Fruit fly (Drosophila melanogaster) whole organism: ENCODE measurements around the gene Chrac-16.

Source experiments
- CG8478 ChIP-seq: fragments of >200 bp; optimal IDR thresholded peaks from 2 replicates; lab custom pipeline; 2018; ENCODE audit warnings: inconsistent platforms
- Dll ChIP-seq: fragments of >200 bp; optimal IDR thresholded peaks from 2 replicates; lab custom pipeline; 2017
- EcR ChIP-seq, 2 experiments: fragments of >200 bp; optimal IDR thresholded peaks; 2 replicates each; lab custom pipeline; 2017; ENCODE audit warnings: missing biosample characterization in 2 of 2, missing genetic modification characterization in 2 of 2, missing genetic modification reagents in 2 of 2
- pan ChIP-seq: fragments of >200 bp; optimal IDR thresholded peaks from 2 replicates; lab custom pipeline; 2017
- psq ChIP-seq: fragments of >200 bp; optimal IDR thresholded peaks from 2 replicates; lab custom pipeline; 2017
- usp ChIP-seq: fragments of >200 bp; optimal IDR thresholded peaks from 2 replicates; lab custom pipeline; 2017; ENCODE audit warnings: missing biosample characterization, missing genetic modification characterization, mixed read lengths

Gene Chrac-16

DNA sequence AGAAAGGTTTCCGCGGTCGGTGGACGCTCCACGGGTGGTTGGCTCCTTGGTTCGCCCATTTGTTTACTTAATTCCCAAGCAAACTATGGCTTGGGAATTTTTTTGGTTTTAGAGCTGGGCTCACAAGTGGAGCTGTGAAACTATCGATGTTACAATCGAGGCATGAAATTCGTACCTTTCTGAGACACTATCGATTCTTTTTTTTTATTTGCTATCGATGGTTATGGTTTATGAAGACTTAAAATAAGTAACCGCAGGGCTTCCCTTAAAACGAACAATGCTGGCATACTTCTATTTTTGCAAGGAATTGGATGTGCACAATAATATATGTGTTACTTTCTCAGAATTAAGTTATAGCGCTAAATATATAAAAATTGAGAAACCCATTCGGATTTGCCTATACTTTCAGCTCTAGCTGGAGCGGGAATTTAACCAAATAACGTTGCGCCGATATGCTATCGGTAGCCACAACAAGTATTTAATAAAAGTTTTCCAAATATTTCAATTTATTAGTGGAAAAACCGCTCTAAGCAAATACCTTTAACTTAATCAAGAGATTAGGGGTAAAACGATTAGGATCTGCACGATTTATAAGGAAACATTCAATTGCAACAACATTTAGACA lies at the start of gene Chrac-16:
Gene Chrac-16 (minus strand): TSS at position 147 of the 625 bp plus-strand sequence.
- TF ChIP-seq usp (GFP tag; lab: Kevin White, UChicago) (no peak), Dll (lab: Kevin White, UChicago) (no peak), pan (no peak), EcR (GFP tag; optimal IDR thresholded peaks at IDR 0.05; lab: Kevin White, UChicago) (no peak), CG8478 (no peak), psq (lab: Kevin White, UChicago) (no peak)

dm6 chrX:12059495-12059894 lies 41.7 kb upstream of the Chrac-16 start, which contains the start of gene Muc11A:
Gene Muc11A, plus strand, starts transcription at chrX:12059795.
- TF ChIP-seq CG8478 (no peak), psq (lab: Kevin White, UChicago) (no peak), EcR (GFP tag; optimal IDR thresholded peaks at IDR 0.05; lab: Kevin White, UChicago) (no peak), Dll (lab: Kevin White, UChicago) (no peak), pan (no peak), usp (GFP tag; lab: Kevin White, UChicago) (no peak)

DNA sequence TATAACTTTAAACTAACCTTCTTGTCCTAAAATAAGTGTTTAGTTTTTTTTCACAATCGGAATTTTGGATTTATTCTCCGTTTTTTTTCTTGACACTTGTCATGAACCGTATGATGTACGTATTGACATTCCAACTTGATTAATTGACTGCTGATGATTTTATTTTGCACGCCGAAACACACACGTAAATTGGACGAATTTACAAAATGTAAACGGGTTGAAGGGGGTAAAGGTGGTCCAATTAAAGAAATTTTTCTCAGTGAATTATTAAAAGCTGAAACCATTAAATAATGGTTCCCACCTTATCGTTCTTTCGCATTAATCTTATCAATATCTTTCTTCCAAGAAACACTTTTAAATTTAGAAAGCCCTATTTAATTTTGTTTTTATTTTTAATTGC lies 38.8 kb upstream of the Chrac-16 start, which contains the start of gene Uch-L5R:
Gene Uch-L5R (minus strand): TSS at position 101 of the 400 bp plus-strand sequence.
- TF ChIP-seq EcR (GFP tag; optimal IDR thresholded peaks at IDR 0.05; lab: Kevin White, UChicago) = no peak
- TF ChIP-seq usp (GFP tag; lab: Kevin White, UChicago) = no peak
- no peak for TF ChIP-seq psq (lab: Kevin White, UChicago)
- TF ChIP-seq Dll (lab: Kevin White, UChicago) = no peak
- TF ChIP-seq pan = no peak
- no peak for TF ChIP-seq CG8478

dm6 chrX:12050292-12050691 lies 32.5 kb upstream of the Chrac-16 start:
- TF ChIP-seq Dll (lab: Kevin White, UChicago) = no peak

DNA sequence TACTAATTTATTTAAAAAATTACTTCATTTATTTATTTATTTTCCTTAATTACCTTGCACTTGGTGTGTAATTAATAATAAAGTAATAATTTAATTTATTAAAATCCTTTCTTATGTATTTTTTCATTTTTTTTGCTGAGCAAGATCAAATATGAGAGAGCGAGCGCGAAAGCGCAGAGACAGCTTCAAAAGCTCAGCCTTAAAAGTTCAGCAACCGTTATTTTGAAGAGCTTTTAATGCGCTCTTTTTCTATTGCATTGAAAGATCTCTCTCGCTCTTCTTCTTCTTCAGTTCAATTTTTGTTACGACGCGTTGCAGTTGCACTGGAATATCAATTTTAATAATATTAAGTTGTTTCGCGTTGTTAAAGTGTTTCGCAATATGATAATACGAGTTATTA lies 25.6 kb upstream of the Chrac-16 start, which contains the start of gene Ten-a:
Gene Ten-a (plus strand): TSS at position 301 of the 400 bp plus-strand sequence.
- no peak for TF ChIP-seq EcR (GFP tag; optimal IDR thresholded peaks at IDR 0.05; lab: Kevin White, UChicago)
- TF ChIP-seq CG8478 = no peak
- no peak for TF ChIP-seq pan
- no peak for TF ChIP-seq Dll (lab: Kevin White, UChicago)
- TF ChIP-seq psq (lab: Kevin White, UChicago) = no peak
- no peak for TF ChIP-seq usp (GFP tag; lab: Kevin White, UChicago)

- no peak for TF ChIP-seq Dll (lab: Kevin White, UChicago)
- no peak for TF ChIP-seq usp (GFP tag; lab: Kevin White, UChicago)
- TF ChIP-seq CG8478 = no peak
- TF ChIP-seq pan = no peak
Observed at dm6 chrX:12035207-12035606, 17.4 kb upstream of the Chrac-16 start.

dm6 chrX:12034713-12035112 lies 17.0 kb upstream of the Chrac-16 start:
- TF ChIP-seq psq (lab: Kevin White, UChicago) = no peak
- TF ChIP-seq usp (GFP tag; lab: Kevin White, UChicago) = no peak
- no peak for TF ChIP-seq CG8478
- TF ChIP-seq Dll (lab: Kevin White, UChicago) = no peak
- no peak for TF ChIP-seq pan
- no peak for TF ChIP-seq EcR (GFP tag; optimal IDR thresholded peaks at IDR 0.05; lab: Kevin White, UChicago)

DNA sequence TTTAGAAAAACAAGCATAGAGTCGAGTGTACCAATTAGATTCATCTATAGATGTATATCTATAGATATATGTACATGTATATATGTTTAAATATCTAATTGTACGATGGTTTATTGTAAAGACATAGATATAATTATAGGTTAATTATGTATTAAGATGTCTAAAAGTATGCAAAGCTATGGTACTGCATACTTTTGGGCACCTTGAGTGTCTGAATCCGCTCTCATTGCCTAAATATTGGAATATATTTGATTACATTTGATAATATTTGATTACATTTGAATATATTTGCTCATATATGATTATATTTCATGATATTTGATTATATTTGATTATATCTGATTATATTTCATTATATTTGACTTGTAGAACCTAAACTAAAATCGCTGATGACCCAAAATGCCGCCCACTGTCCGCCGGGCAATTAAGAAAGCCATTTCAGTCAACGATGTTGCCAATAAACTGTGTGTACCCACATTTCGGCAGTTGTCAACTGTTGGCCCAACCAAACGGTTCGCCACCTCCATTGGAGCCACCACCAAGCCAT lies 14.4 kb upstream of the Chrac-16 start, which contains the start of gene Cyp318a1:
Gene Cyp318a1 (plus strand): TSS at position 497 of the 547 bp plus-strand sequence.
- TF ChIP-seq CG8478 (no peak), EcR (GFP tag; optimal IDR thresholded peaks at IDR 0.05; lab: Kevin White, UChicago) (no peak), Dll (lab: Kevin White, UChicago) (no peak), usp (GFP tag; lab: Kevin White, UChicago) (no peak), psq (lab: Kevin White, UChicago) (no peak), pan (no peak)

DNA sequence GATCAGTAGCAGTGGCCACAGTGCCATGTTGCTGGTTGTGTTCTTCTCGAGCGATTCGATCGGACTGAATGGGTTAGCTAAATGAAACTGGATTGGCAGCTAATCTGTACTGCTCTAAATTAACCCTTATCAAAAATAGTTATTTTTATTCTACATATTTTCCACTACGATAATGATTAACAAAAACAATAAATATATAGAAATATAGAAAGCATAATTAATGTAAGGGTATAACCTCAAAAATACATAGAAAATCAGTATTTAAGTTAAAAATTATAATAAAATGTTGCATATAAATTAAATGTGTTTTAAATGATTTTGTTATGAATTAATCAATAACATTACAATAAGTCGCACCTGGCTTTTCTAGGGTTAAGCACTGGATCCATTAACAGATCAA lies 13.6 kb upstream of the Chrac-16 start, which contains the start of gene Cyp311a1:
Gene Cyp311a1 (minus strand): TSS at position 66 of the 400 bp plus-strand sequence.
- TF ChIP-seq usp (GFP tag; lab: Kevin White, UChicago) (no peak), EcR (GFP tag; optimal IDR thresholded peaks at IDR 0.05; lab: Kevin White, UChicago) (no peak), psq (lab: Kevin White, UChicago) (no peak)

DNA sequence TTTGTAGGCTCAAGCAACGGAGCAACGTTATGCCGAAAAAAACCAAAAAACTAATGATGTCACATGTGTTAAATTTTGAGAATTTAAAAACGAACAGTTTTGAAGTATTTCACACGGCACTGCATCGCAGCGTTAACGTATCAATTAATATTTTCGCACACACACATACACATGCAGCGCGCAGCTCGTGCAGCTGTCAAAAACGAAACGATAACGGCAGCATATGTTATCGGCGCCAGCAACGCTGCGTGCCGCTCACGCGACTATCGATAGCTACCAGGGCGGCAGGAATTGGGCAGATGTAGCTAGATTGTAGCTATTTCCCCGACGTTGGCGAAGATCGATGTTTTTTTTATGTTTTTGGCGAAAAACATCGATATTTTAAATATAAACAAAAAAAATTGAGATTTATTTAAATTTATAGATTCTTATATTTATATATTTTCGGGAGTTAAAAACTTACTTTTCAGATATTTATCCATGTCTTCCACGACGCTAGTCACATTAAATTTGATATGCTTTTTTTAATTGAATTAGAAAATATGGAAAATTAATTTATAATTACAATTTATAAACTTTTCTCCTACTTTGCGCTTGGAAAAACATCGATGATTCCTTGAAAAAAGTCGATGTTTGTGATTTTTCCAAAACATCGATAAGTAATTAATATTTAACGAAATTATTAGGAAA lies 11.2 kb upstream of the Chrac-16 start, which contains the start of gene Usp7:
Gene Usp7 (minus strand): TSS at position 208 of the 690 bp plus-strand sequence.
- TF ChIP-seq psq (lab: Kevin White, UChicago) (no peak), EcR (GFP tag; optimal IDR thresholded peaks at IDR 0.05; lab: Kevin White, UChicago) (no peak), Dll (lab: Kevin White, UChicago) (no peak), CG8478 (no peak), pan (no peak), usp (GFP tag; lab: Kevin White, UChicago) (no peak)

dm6 chrX:12021750-12022149 lies 4.0 kb upstream of the Chrac-16 start:
- TF ChIP-seq psq (lab: Kevin White, UChicago) = no peak
- TF ChIP-seq pan = no peak
- TF ChIP-seq usp (GFP tag; lab: Kevin White, UChicago) = no peak
- TF ChIP-seq Dll (lab: Kevin White, UChicago) = no peak
- TF ChIP-seq CG8478 = no peak
- no peak for TF ChIP-seq EcR (GFP tag; optimal IDR thresholded peaks at IDR 0.05; lab: Kevin White, UChicago)

DNA sequence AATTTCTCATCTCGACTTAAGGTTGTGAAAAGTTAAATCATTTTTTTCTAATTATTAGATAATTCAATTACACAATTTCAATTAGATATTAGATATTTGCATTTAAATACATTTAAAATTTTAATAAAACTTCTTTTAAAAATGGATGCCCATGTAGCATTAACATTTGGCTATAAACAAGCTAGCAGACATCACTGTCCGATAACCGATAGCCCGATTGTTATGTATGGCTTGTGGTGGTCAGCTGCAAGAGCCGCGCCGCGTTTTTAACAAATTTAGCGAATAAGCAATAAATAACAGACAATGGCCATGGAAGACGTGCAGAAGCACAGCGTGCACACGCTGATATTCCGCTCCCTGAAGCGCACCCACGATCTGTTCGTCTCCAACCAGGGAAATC lies 3.1 kb upstream of the Chrac-16 start, which contains the start of gene Tango4:
Gene Tango4 (plus strand): TSS at position 212 of the 400 bp plus-strand sequence.
- TF ChIP-seq psq (lab: Kevin White, UChicago) (no peak), CG8478 (no peak), EcR (GFP tag; optimal IDR thresholded peaks at IDR 0.05; lab: Kevin White, UChicago) (no peak), usp (GFP tag; lab: Kevin White, UChicago) (no peak), Dll (lab: Kevin White, UChicago) (no peak), pan (no peak)
